Worm (Caenorhabditis elegans) whole organism, early embryonic: ENCODE data around the gene idpp-8.

Experiments used
- B0310.2 ChIP-seq: sonication (generic microtip); optimal IDR thresholded peaks from 2 replicates; lab custom pipeline; 2016; ENCODE audit warnings: mild to moderate bottlenecking, missing genetic modification characterization, missing compliant biosample characterization
- F13C5.2 ChIP-seq: sonication (generic microtip); optimal IDR thresholded peaks from 2 replicates; lab custom pipeline; 2017; ENCODE audit warnings: mild to moderate bottlenecking, missing genetic modification characterization, inconsistent platforms, missing compliant biosample characterization
- aly-1 ChIP-seq: sonication (generic microtip); optimal IDR thresholded peaks from 2 replicates; lab custom pipeline; 2016; ENCODE audit warnings: missing genetic modification characterization, missing compliant biosample characterization
- ama-1 ChIP-seq: fragments of 150-350 bp; optimal IDR thresholded peaks from 2 replicates; lab custom pipeline; 2014
- ceh-13 ChIP-seq: fragments of 200-800 bp; sonication (Bioruptor generic); optimal IDR thresholded peaks from 2 replicates; lab custom pipeline; 2018; ENCODE audit warnings: mild to moderate bottlenecking, missing genetic modification characterization, missing compliant biosample characterization
- ceh-36 ChIP-seq: sonication (generic microtip); optimal IDR thresholded peaks from 2 replicates; lab custom pipeline; 2016; ENCODE audit warnings: missing genetic modification characterization, inconsistent platforms, missing compliant biosample characterization
- ets-7 ChIP-seq: sonication (generic microtip); optimal IDR thresholded peaks from 2 replicates; lab custom pipeline; 2016; ENCODE audit warnings: missing genotype, missing genetic modification characterization, missing compliant biosample characterization
- flt-1 ChIP-seq: fragments of 200-800 bp; sonication (Bioruptor generic); IDR thresholded peaks from 2 replicates; pipeline ENCODE4 v1.3.6; 2022; ENCODE audit warnings: missing genetic modification characterization, missing compliant biosample characterization
- hmbx-1 ChIP-seq: sonication (generic microtip); optimal IDR thresholded peaks from 2 replicates; lab custom pipeline; 2016; ENCODE audit warnings: mild to moderate bottlenecking, missing genetic modification characterization, missing compliant biosample characterization
- hmg-4 ChIP-seq: fragments of 200-800 bp; sonication (Bioruptor generic); optimal IDR thresholded peaks from 2 replicates; lab custom pipeline; 2018; ENCODE audit warnings: mild to moderate bottlenecking, missing genetic modification characterization, missing compliant biosample characterization
- hnd-1 ChIP-seq: sonication (generic microtip); optimal IDR thresholded peaks from 2 replicates; lab custom pipeline; 2016; ENCODE audit warnings: missing genetic modification characterization, missing compliant biosample characterization
- pes-1 ChIP-seq: fragments of 200-800 bp; sonication (Bioruptor generic); IDR thresholded peaks from 2 replicates; pipeline ENCODE4 v1.3.6; 2022; ENCODE audit warnings: missing genetic modification reagents, missing genetic modification characterization, missing compliant biosample characterization
- scrt-1 ChIP-seq: fragments of 200-800 bp; sonication (Bioruptor generic); IDR thresholded peaks from 2 replicates; pipeline ENCODE4 v1.3.6; 2022; ENCODE audit warnings: missing genetic modification characterization, missing compliant biosample characterization
- sea-1 ChIP-seq: fragments of 200-800 bp; sonication (Bioruptor generic); conservative IDR thresholded peaks from 2 replicates; pipeline ENCODE4 v1.3.6; 2022; ENCODE audit warnings: missing genetic modification characterization, missing compliant biosample characterization
- tbx-11 ChIP-seq: fragments of 200-800 bp; sonication (Bioruptor generic); IDR thresholded peaks from 2 replicates; pipeline ENCODE4 v1.3.6; 2022; ENCODE audit warnings: missing genetic modification characterization, missing compliant biosample characterization
- tbx-37 ChIP-seq: fragments of 200-800 bp; sonication (Bioruptor generic); conservative IDR thresholded peaks from 2 replicates; pipeline ENCODE4 v1.3.6; 2022; ENCODE audit warnings: missing genetic modification reagents, missing genetic modification characterization, missing compliant biosample characterization
- tra-4 ChIP-seq: sonication (generic microtip); optimal IDR thresholded peaks from 2 replicates; lab custom pipeline; 2017; ENCODE audit warnings: missing genetic modification characterization, missing compliant biosample characterization

The idpp-8 gene

DNA sequence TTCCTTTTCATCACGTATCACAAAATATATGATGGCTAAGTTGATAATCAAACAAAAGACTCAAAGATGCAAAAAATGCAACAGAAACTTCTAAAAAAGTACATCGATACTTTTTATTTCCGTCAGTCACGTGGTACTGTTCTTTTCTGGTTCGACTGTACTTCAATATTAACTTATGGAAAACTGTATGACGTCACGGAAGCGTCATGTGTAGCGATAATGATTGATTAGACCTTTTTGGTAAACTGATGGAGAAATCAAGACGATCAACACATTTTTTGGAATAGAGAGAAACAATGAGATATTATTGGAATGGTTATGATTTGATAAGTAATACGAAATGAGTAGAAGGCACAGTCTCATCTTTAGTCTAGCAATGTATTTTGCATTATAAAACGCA lies 21.1 kb upstream of the idpp-8 start:
- TF ChIP-seq aly-1 (tag; lab: Kevin White, UChicago) (no peak), tbx-37 (GFP tag; lab: Robert Waterston, UW) (no peak), tra-4 (no peak), ets-7 (tag; lab: Kevin White, UChicago) (no peak), ceh-36 (tag; lab: Kevin White, UChicago) (no peak), hnd-1 (tag; lab: Kevin White, UChicago) (no peak), hmbx-1 (tag; lab: Kevin White, UChicago) (no peak)

DNA sequence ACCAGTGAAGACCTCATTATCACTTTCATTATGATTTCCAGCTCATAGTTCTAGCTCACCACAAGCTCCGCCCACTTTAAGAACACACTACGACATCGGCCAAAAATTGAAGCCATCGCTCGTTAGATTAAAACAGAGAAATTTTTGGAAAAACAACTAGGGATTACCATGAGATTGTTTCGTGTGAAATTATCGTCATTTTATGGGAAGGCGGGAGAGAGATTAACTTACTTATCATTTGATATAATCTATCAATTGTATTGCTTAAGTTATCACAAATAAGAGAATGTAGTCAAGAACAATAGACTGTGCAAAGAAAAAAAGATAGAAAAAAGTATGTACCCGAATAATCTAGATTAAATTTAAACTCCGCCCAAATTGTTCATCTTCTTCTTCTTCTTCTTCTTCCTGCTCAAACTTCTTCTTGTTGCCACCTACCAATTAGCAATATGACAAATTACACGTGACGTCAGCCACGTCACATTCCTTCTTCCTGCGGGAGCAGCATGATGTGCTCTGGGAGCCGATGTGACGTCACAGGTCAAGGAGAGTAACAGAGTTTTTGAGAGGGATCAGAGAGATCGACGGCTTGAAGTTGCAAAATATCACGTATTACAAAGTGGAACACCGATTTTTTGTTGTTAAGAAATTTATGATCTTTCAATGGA lies 15.1 kb upstream of the idpp-8 start, which contains the start of gene nep-26:
TSS of gene nep-26 (minus strand) at position 51 of the 668 bp plus-strand sequence.
- TF ChIP-seq tbx-37 (GFP tag; lab: Robert Waterston, UW) = no peak

DNA sequence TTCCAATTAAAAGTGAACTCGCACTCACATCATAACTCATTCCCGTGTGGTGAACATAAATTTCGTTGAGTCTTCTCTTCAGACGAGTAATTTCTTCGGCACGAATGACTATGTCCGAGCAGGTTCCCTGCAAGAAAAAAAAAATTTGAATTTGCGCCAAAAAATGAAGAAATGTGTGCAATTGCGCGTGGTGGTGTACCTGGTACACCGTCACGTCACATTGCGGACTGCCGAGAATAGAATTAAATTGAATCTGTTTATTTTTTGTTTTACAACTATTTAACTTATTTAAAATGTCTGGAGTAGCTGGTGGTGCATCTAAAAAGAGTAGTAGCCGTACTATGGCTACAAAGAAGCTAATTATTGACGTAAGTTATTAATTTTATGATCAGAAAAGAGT lies 14.4 kb upstream of the idpp-8 start, which contains the start of gene mdt-22:
TSS of gene mdt-22 (plus strand) at position 263 of the 400 bp plus-strand sequence.
- TF ChIP-seq tbx-37 (GFP tag; lab: Robert Waterston, UW) = peak; percentile 54; the same call in 1 of the 2 replicates
- no peak for TF ChIP-seq B0310.2 (tag; lab: Kevin White, UChicago)
- peak; percentile 88 for TF ChIP-seq F13C5.2
- peak; percentile 54; the same call in 1 of the 2 replicates for TF ChIP-seq pes-1 (GFP tag; lab: Robert Waterston, UW)
- no peak for TF ChIP-seq tra-4

DNA sequence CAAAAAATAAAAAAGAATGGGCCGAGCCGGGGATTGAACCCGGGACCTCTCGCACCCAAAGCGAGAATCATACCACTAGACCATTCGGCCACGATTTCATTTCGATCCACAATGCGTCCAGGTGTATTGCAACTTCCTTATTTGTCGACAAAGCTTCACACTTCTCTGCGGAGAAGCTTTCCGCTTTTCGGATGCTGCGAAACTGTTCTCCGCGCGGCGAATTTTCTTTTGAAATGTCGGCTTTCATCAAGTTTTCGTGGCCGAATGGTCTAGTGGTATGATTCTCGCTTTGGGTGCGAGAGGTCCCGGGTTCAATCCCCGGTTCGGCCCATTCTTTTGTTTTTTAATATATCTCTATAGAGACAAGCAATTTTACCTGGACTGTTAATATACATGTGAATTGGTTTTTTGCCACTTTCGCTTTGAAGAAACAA lies 13.2 kb upstream of the idpp-8 start:
- TF ChIP-seq tbx-11 (GFP tag; lab: Robert Waterston, UW) = 0 out of 2 replicates have a peak, but pooled peaks have one; percentile 37

DNA sequence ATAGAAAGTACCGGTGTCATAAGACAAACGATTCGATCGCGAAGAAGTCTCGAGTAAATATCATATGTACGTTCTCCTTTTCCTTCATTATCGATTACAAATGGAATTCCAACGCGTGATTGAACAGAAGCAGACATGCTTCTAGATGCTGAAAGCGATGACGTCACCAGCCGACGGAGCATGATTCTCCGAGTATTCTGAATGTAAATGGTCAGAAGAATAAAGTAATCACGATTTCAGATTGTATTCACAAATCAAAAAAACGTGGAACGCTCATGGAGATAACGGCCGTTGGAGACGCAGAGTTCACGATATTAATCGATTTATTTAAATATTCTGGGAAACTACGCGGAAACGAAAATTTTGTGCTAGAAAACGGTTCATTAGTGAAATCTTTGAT lies 12.7 kb upstream of the idpp-8 start, which contains the start of gene clpp-1:
TSS of gene clpp-1 (minus strand) at position 197 of the 400 bp plus-strand sequence.
- TF ChIP-seq hnd-1 (tag; lab: Kevin White, UChicago) (no peak), ceh-36 (tag; lab: Kevin White, UChicago) (no peak), tbx-11 (GFP tag; lab: Robert Waterston, UW) (no peak), ets-7 (tag; lab: Kevin White, UChicago) (no peak), sea-1 (GFP tag; lab: Robert Waterston, UW) (no peak), aly-1 (tag; lab: Kevin White, UChicago) (no peak), ceh-13 (no peak), ama-1 (lab: Kevin White, UChicago) (no peak)

DNA sequence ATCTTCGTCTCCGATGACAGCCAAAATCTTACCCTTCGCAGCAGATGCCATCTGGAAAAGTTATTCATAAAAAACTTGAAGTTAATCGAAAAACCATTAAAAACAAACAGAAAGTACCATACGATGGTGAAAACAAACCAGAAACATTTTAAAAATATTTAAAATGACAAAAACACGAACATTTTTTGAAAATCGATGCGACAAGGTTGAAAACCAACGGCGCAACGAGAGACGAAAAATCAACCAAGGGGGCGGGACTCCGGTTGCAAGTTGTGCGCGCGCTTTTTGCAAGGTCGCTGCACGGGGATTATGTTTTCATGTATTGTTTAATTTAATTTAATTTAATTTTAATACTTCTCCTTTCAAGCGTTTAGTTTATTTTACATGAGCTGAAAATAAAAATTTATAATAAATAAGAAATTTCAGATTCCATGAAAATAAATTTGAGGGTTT lies 11.7 kb upstream of the idpp-8 start, which contains the start of gene vha-9:
TSS of gene vha-9 (minus strand) at position 51 of the 453 bp plus-strand sequence.
- peak; percentile 67 for TF ChIP-seq ceh-36 (tag; lab: Kevin White, UChicago)
- no peak for TF ChIP-seq ceh-13
- TF ChIP-seq hmg-4 (GFP tag; lab: Kevin White, UChicago) = peak; percentile 43
- TF ChIP-seq F13C5.2 = peak; percentile 36
- TF ChIP-seq hnd-1 (tag; lab: Kevin White, UChicago) = no peak
- peak; percentile 29; the same call in 1 of the 2 replicates for TF ChIP-seq scrt-1 (GFP tag; lab: Robert Waterston, UW)

DNA sequence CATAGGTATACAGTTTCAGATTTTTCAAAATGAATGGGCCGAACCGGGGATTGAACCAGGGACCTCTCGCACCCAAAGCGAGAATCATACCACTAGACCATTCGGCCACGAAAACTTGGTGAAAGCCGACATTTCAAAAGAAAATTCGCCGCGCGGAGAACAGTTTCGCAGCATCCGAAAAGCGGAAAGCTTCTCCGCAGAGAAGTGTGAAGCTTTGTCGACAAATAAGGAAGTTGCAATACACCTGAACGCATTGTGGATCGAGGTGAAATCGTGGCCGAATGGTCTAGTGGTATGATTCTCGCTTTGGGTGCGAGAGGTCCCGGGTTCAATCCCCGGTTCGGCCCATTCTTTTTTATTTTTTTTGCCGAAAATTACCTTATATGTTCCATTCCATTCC lies 10.6 kb upstream of the idpp-8 start:
- TF ChIP-seq scrt-1 (GFP tag; lab: Robert Waterston, UW) = 0 out of 2 replicates have a peak, but pooled peaks have one; percentile 56

DNA sequence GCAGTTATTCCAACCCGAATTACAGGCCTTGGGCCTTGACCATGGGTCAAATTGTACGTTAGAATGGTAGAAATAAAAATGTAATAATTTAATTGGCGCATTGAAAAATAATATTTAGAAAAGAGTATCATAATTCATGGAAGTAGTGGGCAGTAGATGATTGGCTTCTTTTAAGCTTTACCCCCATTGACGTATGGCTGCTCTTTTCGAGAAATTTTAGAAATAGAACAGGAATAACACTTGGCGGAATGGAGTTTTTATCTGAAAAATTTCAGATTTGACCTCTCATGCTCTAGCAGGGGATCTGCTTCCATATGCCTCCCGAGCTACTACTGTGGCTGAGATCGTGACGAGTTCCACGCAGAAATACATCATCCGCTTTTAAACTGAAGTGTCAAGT lies 6.6 kb upstream of the idpp-8 start, which contains the start of gene gcy-4:
TSS of gene gcy-4 (minus strand) at position 101 of the 400 bp plus-strand sequence.
- TF ChIP-seq ets-7 (tag; lab: Kevin White, UChicago) (no peak), hmbx-1 (tag; lab: Kevin White, UChicago) (no peak), B0310.2 (tag; lab: Kevin White, UChicago) (no peak), hnd-1 (tag; lab: Kevin White, UChicago) (no peak), hmg-4 (GFP tag; lab: Kevin White, UChicago) (no peak), ama-1 (lab: Kevin White, UChicago) (no peak), ceh-36 (tag; lab: Kevin White, UChicago) (no peak), aly-1 (tag; lab: Kevin White, UChicago) (no peak), tra-4 (no peak), sea-1 (GFP tag; lab: Robert Waterston, UW) (no peak), scrt-1 (GFP tag; lab: Robert Waterston, UW) (no peak), pes-1 (GFP tag; lab: Robert Waterston, UW) (no peak), F13C5.2 (no peak), tbx-11 (GFP tag; lab: Robert Waterston, UW) (no peak), ceh-13 (no peak), tbx-37 (GFP tag; lab: Robert Waterston, UW) (no peak), flt-1 (GFP tag; lab: Robert Waterston, UW) (no peak)

DNA sequence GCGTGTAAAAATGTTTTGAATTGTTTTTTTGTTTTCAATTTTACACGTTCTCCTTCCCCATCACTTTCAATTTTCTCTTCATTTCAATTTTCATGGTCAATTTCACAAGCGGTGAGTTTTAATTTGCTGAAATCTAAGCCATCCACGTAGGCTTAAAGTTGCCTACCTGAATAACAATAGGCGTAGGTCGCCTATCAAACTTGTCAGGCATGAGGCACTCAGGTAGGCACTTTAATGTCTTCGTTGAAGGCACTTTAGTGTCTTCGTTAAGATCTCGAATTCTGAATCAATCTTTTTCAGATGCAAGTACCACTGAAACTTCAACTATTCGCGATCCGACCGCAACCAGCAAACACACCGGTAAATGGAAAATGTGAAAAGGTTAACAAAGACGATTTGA lies 6.0 kb upstream of the idpp-8 start, which contains the start of gene ZK970.8:
TSS of gene ZK970.8 (plus strand) at position 301 of the 400 bp plus-strand sequence.
- TF ChIP-seq tbx-37 (GFP tag; lab: Robert Waterston, UW) (no peak), pes-1 (GFP tag; lab: Robert Waterston, UW) (no peak), tbx-11 (GFP tag; lab: Robert Waterston, UW) (no peak), ceh-36 (tag; lab: Kevin White, UChicago) (no peak), hmbx-1 (tag; lab: Kevin White, UChicago) (no peak), aly-1 (tag; lab: Kevin White, UChicago) (no peak), ets-7 (tag; lab: Kevin White, UChicago) (no peak), hmg-4 (GFP tag; lab: Kevin White, UChicago) (no peak), sea-1 (GFP tag; lab: Robert Waterston, UW) (no peak), F13C5.2 (no peak), ceh-13 (no peak), B0310.2 (tag; lab: Kevin White, UChicago) (no peak)
